Fruit fly (Drosophila melanogaster) whole organism, wandering third instar larva: ENCODE results near the gene CG46309.

Experiments used
- Abd-B ChIP-seq: fragments of >200 bp; optimal IDR thresholded peaks from 2 replicates; lab custom pipeline; 2017; ENCODE audit warnings: missing biosample characterization, missing genetic modification characterization
- CG32264 ChIP-seq: fragments of 200-800 bp; sonication (Bioruptor generic); optimal IDR thresholded peaks from 2 replicates; lab custom pipeline; 2016; ENCODE audit warnings: missing biosample characterization, missing genetic modification characterization
- CG9705 ChIP-seq: fragments of 200-800 bp; sonication (Bioruptor generic); optimal IDR thresholded peaks from 2 replicates; lab custom pipeline; 2018; ENCODE audit warnings: missing biosample characterization, mild to moderate bottlenecking, missing genetic modification characterization
- CrebA ChIP-seq: fragments of 200-800 bp; sonication (Bioruptor generic); optimal IDR thresholded peaks from 2 replicates; lab custom pipeline; 2016; ENCODE audit warnings: missing biosample characterization, mild to moderate bottlenecking, missing genetic modification characterization, borderline replicate concordance
- Dfd ChIP-seq: fragments of >200 bp; optimal IDR thresholded peaks from 2 replicates; lab custom pipeline; 2017; ENCODE audit warnings: missing biosample characterization, missing genetic modification characterization
- Dif ChIP-seq: fragments of 200-275, 200-300 bp; sonication (Bioruptor generic); optimal IDR thresholded peaks from 2 replicates; lab custom pipeline; 2018; ENCODE audit warnings: missing biosample characterization, missing genetic modification characterization; ENCODE audit not compliant: partially characterized antibody
- GATAd ChIP-seq: sonication (Bioruptor generic); optimal IDR thresholded peaks from 2 replicates; lab custom pipeline; 2016; ENCODE audit warnings: missing biosample characterization, missing genetic modification characterization
- HLH106 ChIP-seq: fragments of 200-800 bp; optimal IDR thresholded peaks from 3 replicates; lab custom pipeline; 2019; ENCODE audit warnings: missing biosample characterization, mild to moderate bottlenecking, missing genetic modification characterization, moderate library complexity
- Hnf4 ChIP-seq: fragments of 200-800 bp; sonication (Bioruptor generic); optimal IDR thresholded peaks from 2 replicates; lab custom pipeline; 2016; ENCODE audit warnings: missing biosample characterization, mild to moderate bottlenecking, missing genetic modification characterization
- Hr78 ChIP-seq: fragments of >200 bp; optimal IDR thresholded peaks from 2 replicates; lab custom pipeline; 2017; ENCODE audit warnings: missing biosample characterization, missing genetic modification characterization
- Hr83 ChIP-seq: fragments of 200-300 bp; sonication (Bioruptor generic); optimal IDR thresholded peaks from 2 replicates; lab custom pipeline; 2016; ENCODE audit warnings: missing biosample characterization, mild to moderate bottlenecking, missing genetic modification characterization, moderate library complexity; ENCODE audit not compliant: poor library complexity, severe bottlenecking
- Jra ChIP-seq: sonication (Bioruptor generic); optimal IDR thresholded peaks from 2 replicates; lab custom pipeline; 2016; ENCODE audit warnings: missing biosample characterization, missing genetic modification characterization
- Mio ChIP-seq: sonication (Bioruptor generic); optimal IDR thresholded peaks from 2 replicates; lab custom pipeline; 2016; ENCODE audit warnings: missing biosample characterization, missing genetic modification characterization
- Myc ChIP-seq: fragments of >200 bp; optimal IDR thresholded peaks from 2 replicates; lab custom pipeline; 2017
- N ChIP-seq: fragments of >200 bp; optimal IDR thresholded peaks from 2 replicates; lab custom pipeline; 2018; ENCODE audit warnings: missing biosample characterization, missing external identifiers, missing genetic modification characterization
- OdsH ChIP-seq: fragments of 200-800 bp; sonication (Bioruptor generic); optimal IDR thresholded peaks from 2 replicates; lab custom pipeline; 2016; ENCODE audit warnings: missing biosample characterization, mild to moderate bottlenecking, missing genetic modification characterization
- Rel ChIP-seq, 2 experiments: fragments of 200-800 bp; sonication (Bioruptor generic) in 1 of 2; optimal IDR thresholded peaks; 2 replicates in 1 of 2; 3 replicates in 1 of 2; lab custom pipeline; 2016 to 2019; ENCODE audit warnings: mild to moderate bottlenecking in 2 of 2, missing biosample characterization in 2 of 2, missing genetic modification characterization in 2 of 2, moderate library complexity in 1 of 2
- Sp1 ChIP-seq: fragments of 200-800 bp; sonication (Bioruptor generic); optimal IDR thresholded peaks from 3 replicates; lab custom pipeline; 2019; ENCODE audit warnings: missing biosample characterization, mild to moderate bottlenecking, missing genetic modification characterization, moderate library complexity
- Vsx2 ChIP-seq: fragments of 200-300, 225-300 bp; sonication (Bioruptor generic); optimal IDR thresholded peaks from 2 replicates; lab custom pipeline; 2018; ENCODE audit warnings: missing biosample characterization, missing genetic modification characterization; ENCODE audit not compliant: partially characterized antibody
- br ChIP-seq: fragments of 200-800 bp; sonication (Bioruptor generic); optimal IDR thresholded peaks from 2 replicates; lab custom pipeline; 2016; ENCODE audit warnings: missing biosample characterization, missing genetic modification characterization
- brk ChIP-seq: fragments of 200-800 bp; sonication (Bioruptor generic); optimal IDR thresholded peaks from 2 replicates; lab custom pipeline; 2016; ENCODE audit warnings: missing biosample characterization, mild to moderate bottlenecking, missing genetic modification characterization
- dl ChIP-seq, 2 experiments: fragments of 175-275, 200-275 bp in 1 of 2; fragments of 200-275 bp in 1 of 2; sonication (Bioruptor generic); optimal IDR thresholded peaks; lab custom pipeline; 2018; ENCODE audit warnings: mild to moderate bottlenecking in 2 of 2, missing biosample characterization in 2 of 2, missing genetic modification characterization in 2 of 2, moderate library complexity in 2 of 2; ENCODE audit not compliant: partially characterized antibody in 2 of 2, insufficient read depth in 1 of 2
- dmrt93B ChIP-seq: fragments of 200-800 bp; sonication (Bioruptor generic); optimal IDR thresholded peaks from 2 replicates; lab custom pipeline; 2018; ENCODE audit warnings: missing biosample characterization, mild to moderate bottlenecking, missing genetic modification characterization
- dsf ChIP-seq: sonication (Bioruptor generic); optimal IDR thresholded peaks from 2 replicates; lab custom pipeline; 2016; ENCODE audit warnings: missing biosample characterization, missing genetic modification characterization, borderline replicate concordance
- ey ChIP-seq: fragments of 200-800 bp; sonication (Bioruptor generic); optimal IDR thresholded peaks from 2 replicates; lab custom pipeline; 2016; ENCODE audit warnings: missing biosample characterization, missing genetic modification characterization
- foxo ChIP-seq, 2 experiments: fragments of 200-800 bp; sonication (Bioruptor generic); optimal IDR thresholded peaks; 2 replicates in 1 of 2; 3 replicates in 1 of 2; lab custom pipeline; 2016 to 2017; ENCODE audit warnings: missing biosample characterization in 2 of 2, missing genetic modification characterization in 2 of 2
- fru ChIP-seq: fragments of 200-800 bp; sonication (Bioruptor generic); optimal IDR thresholded peaks from 3 replicates; lab custom pipeline; 2016; ENCODE audit warnings: missing biosample characterization, mild to moderate bottlenecking, missing genetic modification characterization
- h ChIP-seq: fragments of 200-800 bp; sonication (Bioruptor generic); optimal IDR thresholded peaks from 3 replicates; lab custom pipeline; 2016; ENCODE audit warnings: missing biosample characterization, mild to moderate bottlenecking, missing genetic modification characterization
- jim ChIP-seq: fragments of 175-275, 200-325 bp; sonication (Bioruptor generic); optimal IDR thresholded peaks from 2 replicates; lab custom pipeline; 2016; ENCODE audit warnings: missing biosample characterization, mild to moderate bottlenecking, missing genetic modification characterization
- lola ChIP-seq: fragments of >200 bp; optimal IDR thresholded peaks from 2 replicates; lab custom pipeline; 2017; ENCODE audit warnings: missing biosample characterization, missing genetic modification characterization
- pan ChIP-seq: fragments of >200 bp; optimal IDR thresholded peaks from 2 replicates; lab custom pipeline; 2017
- psq ChIP-seq: fragments of 200-800 bp; sonication (Bioruptor generic); optimal IDR thresholded peaks from 3 replicates; lab custom pipeline; 2017; ENCODE audit warnings: missing biosample characterization, mild to moderate bottlenecking, missing genetic modification characterization, moderate library complexity
- rgr ChIP-seq: fragments of 200-800 bp; sonication (Bioruptor generic); optimal IDR thresholded peaks from 3 replicates; lab custom pipeline; 2016; ENCODE audit warnings: missing biosample characterization, mild to moderate bottlenecking, missing genetic modification characterization
- sage ChIP-seq: fragments of 200-800 bp; sonication (Bioruptor generic); optimal IDR thresholded peaks from 2 replicates; lab custom pipeline; 2016; ENCODE audit warnings: missing biosample characterization, mild to moderate bottlenecking, missing genetic modification characterization
- sv ChIP-seq: fragments of 200-800 bp; sonication (Bioruptor generic); optimal IDR thresholded peaks from 3 replicates; lab custom pipeline; 2016; ENCODE audit warnings: missing biosample characterization, missing genetic modification characterization
- tai ChIP-seq: sonication (Bioruptor generic); optimal IDR thresholded peaks from 2 replicates; lab custom pipeline; 2016; ENCODE audit warnings: missing biosample characterization, missing genetic modification characterization
- usp ChIP-seq: fragments of >200 bp; optimal IDR thresholded peaks from 2 replicates; lab custom pipeline; 2017; ENCODE audit warnings: missing biosample characterization, missing genetic modification characterization
- woc ChIP-seq: sonication (Bioruptor generic); optimal IDR thresholded peaks from 2 replicates; lab custom pipeline; 2016; ENCODE audit warnings: missing biosample characterization, mild to moderate bottlenecking, missing genetic modification characterization

CG46309 gene

dm6 chr2L:16287602-16288392 lies 36.2 kb upstream of the CG46309 start, which contains the start of the genes crp and pkaap (continued):
- peak; percentile 48 for TF ChIP-seq woc (GFP tag; lab: Kevin White, UChicago)
- no peak for TF ChIP-seq Dfd (GFP tag; lab: Kevin White, UChicago)
- peak; percentile 66 to 88 for TF ChIP-seq foxo (GFP tag; optimal IDR thresholded peaks at IDR 0.05; lab: Kevin White, UChicago)
- peak; percentile 76 for TF ChIP-seq br (GFP tag; lab: Kevin White, UChicago)
- peak; percentile 61 for TF ChIP-seq Sp1 (GFP tag; lab: Kevin White, UChicago)

dm6 chr2L:16287006-16287601 lies 35.5 kb upstream of the CG46309 start:
- TF ChIP-seq foxo (GFP tag; optimal IDR thresholded peaks at IDR 0.05; lab: Kevin White, UChicago) (no peak), dl (GFP tag; optimal IDR thresholded peaks at IDR 0.05; lab: Kevin White, UChicago; ENCODE audit: insufficient read depth in 1 of 2, partially characterized antibody in 2 of 2) (peak in 1 of 2 experiments; percentile 18)

dm6 chr2L:16286360-16287005 lies 34.9 kb upstream of the CG46309 start:
- no peak for TF ChIP-seq N (GFP tag; lab: Kevin White, UChicago)
- TF ChIP-seq dsf (GFP tag; lab: Kevin White, UChicago) = peak; percentile 42
- TF ChIP-seq h (GFP tag; lab: Kevin White, UChicago) = peak; percentile 63
- peak; percentile 82 for TF ChIP-seq Dif
- no peak for TF ChIP-seq Mio (GFP tag; lab: Kevin White, UChicago)
- TF ChIP-seq Hnf4 (GFP tag; lab: Kevin White, UChicago) = peak; percentile 17
- TF ChIP-seq brk (GFP tag; lab: Kevin White, UChicago) = peak; percentile 72
- TF ChIP-seq dmrt93B (GFP tag; lab: Kevin White, UChicago) = peak; percentile 21
- peak; percentile 57 for TF ChIP-seq Hr83 (GFP tag; lab: Kevin White, UChicago)
- TF ChIP-seq CrebA = peak; percentile 86
- peak; percentile 72 for TF ChIP-seq br (GFP tag; lab: Kevin White, UChicago)
- no peak for TF ChIP-seq Myc (lab: Kevin White, UChicago)
- TF ChIP-seq dl (GFP tag; optimal IDR thresholded peaks at IDR 0.05; lab: Kevin White, UChicago; ENCODE audit: insufficient read depth in 1 of 2, partially characterized antibody in 2 of 2) = peak; percentile 53 to 72
- TF ChIP-seq jim (GFP tag; lab: Kevin White, UChicago) = no peak
- TF ChIP-seq Jra (GFP tag; lab: Kevin White, UChicago) = peak; percentile 50
- TF ChIP-seq foxo (GFP tag; optimal IDR thresholded peaks at IDR 0.05; lab: Kevin White, UChicago) = peak; percentile 61 to 74
- peak; percentile 70 for TF ChIP-seq sage (GFP tag; lab: Kevin White, UChicago)
- peak; percentile 59 for TF ChIP-seq HLH106
- TF ChIP-seq Hr78 (GFP tag; lab: Kevin White, UChicago) = no peak
- peak; percentile 70 for TF ChIP-seq rgr
- no peak for TF ChIP-seq pan (lab: Kevin White, UChicago)
- TF ChIP-seq Dfd (GFP tag; lab: Kevin White, UChicago) = no peak
- peak; percentile 51 for TF ChIP-seq Sp1 (GFP tag; lab: Kevin White, UChicago)
- no peak for TF ChIP-seq tai
- no peak for TF ChIP-seq lola
- TF ChIP-seq woc (GFP tag; lab: Kevin White, UChicago) = no peak
- peak; percentile 40 for TF ChIP-seq CG32264 (GFP tag; lab: Kevin White, UChicago)
- TF ChIP-seq sv (GFP tag; lab: Kevin White, UChicago) = peak; percentile 41
- no peak for TF ChIP-seq Rel (GFP tag; optimal IDR thresholded peaks at IDR 0.05; lab: Kevin White, UChicago)
- peak; percentile 44 for TF ChIP-seq Rel (tag; optimal IDR thresholded peaks at IDR 0.05; lab: Kevin White, UChicago)
- TF ChIP-seq GATAd = no peak
- no peak for TF ChIP-seq Vsx2 (GFP tag; lab: Kevin White, UChicago)
- peak; percentile 93 for TF ChIP-seq psq (GFP tag; lab: Kevin White, UChicago)
- TF ChIP-seq Abd-B = no peak
- peak; percentile 46 for TF ChIP-seq ey (GFP tag; lab: Kevin White, UChicago)
- no peak for TF ChIP-seq usp (GFP tag; lab: Kevin White, UChicago)
- TF ChIP-seq CG9705 (GFP tag; lab: Kevin White, UChicago) = no peak
- peak; percentile 69 for TF ChIP-seq fru (GFP tag; lab: Kevin White, UChicago)
- peak; percentile 47 for TF ChIP-seq OdsH (GFP tag; lab: Kevin White, UChicago)
